Worm (Caenorhabditis elegans) whole organism, late embryonic: ENCODE results near the gene T13C5.6.
A peak's percentile ranks its signal among the peaks of the same experiment; 100 is the strongest.

ENCODE experiments used
- K09A11.1 ChIP-seq: sonication (generic microtip); optimal IDR thresholded peaks from 2 replicates; lab custom pipeline; 2017; ENCODE audit warnings: antibody characterized with exemption, mild to moderate bottlenecking, missing genetic modification characterization, missing compliant biosample characterization; ENCODE audit not compliant: insufficient read depth
- ceh-31 ChIP-seq: sonication (generic microtip); optimal IDR thresholded peaks from 2 replicates; lab custom pipeline; 2016; ENCODE audit warnings: missing genetic modification characterization, missing compliant biosample characterization
- ceh-45 ChIP-seq: fragments of 200-800 bp; sonication (Bioruptor generic); IDR thresholded peaks from 2 replicates; pipeline ENCODE4 v1.3.6; 2022; ENCODE audit warnings: missing genetic modification reagents, missing genetic modification characterization, missing compliant biosample characterization
- elt-2 ChIP-seq: sonication (generic microtip); optimal IDR thresholded peaks from 2 replicates; lab custom pipeline; 2016; ENCODE audit warnings: missing genetic modification reagents, missing genetic modification characterization, missing compliant biosample characterization

Gene T13C5.6

ce11 chrX:6157411-6157916, 50.0 kb downstream of the T13C5.6 start:
- TF ChIP-seq ceh-45 (no peak), K09A11.1 (tag; lab: Kevin White, UChicago) (no peak), ceh-31 (tag; lab: Kevin White, UChicago) (no peak), elt-2 (tag; lab: Kevin White, UChicago) (peak; percentile 50)
